Fruit fly (Drosophila melanogaster): ENCODE measurements around the gene Nepl8.
A peak's percentile ranks its signal among the peaks of the same experiment; 100 is the strongest.

Gene Nepl8

dm6 chr2L:16535071-16535581 lies 47.2 kb downstream of the Nepl8 start (continued):
- TF ChIP-seq CG4617 (GFP tag; optimal IDR thresholded peaks at IDR 0.05; ENCODE audit: borderline replicate concordance) (no peak), CG15479 (GFP tag; optimal IDR thresholded peaks at IDR 0.05) (no peak), schlank (tag; optimal IDR thresholded peaks at IDR 0.05) (peak; percentile 69), Bdp1 (GFP tag; optimal IDR thresholded peaks at IDR 0.05) (peak; percentile 37), hb (GFP tag; IDR thresholded peaks at IDR 0.05; ENCODE audit: partially characterized antibody) (no peak), insv (GFP tag; optimal IDR thresholded peaks at IDR 0.05) (no peak), ci (GFP tag; IDR thresholded peaks at IDR 0.05) (no peak), dati (GFP tag; IDR thresholded peaks at IDR 0.05) (peak; percentile 33; the same call in 1 of the 2 replicates), CG7786 (GFP tag; optimal IDR thresholded peaks at IDR 0.05) (peak; percentile 76), CG15269 (tag; optimal IDR thresholded peaks at IDR 0.05) (peak; percentile 81), CG17361 (GFP tag; IDR thresholded peaks at IDR 0.05) (peak; percentile 64), fd64A (GFP tag; optimal IDR thresholded peaks at IDR 0.05) (no peak), odd (GFP tag; optimal IDR thresholded peaks at IDR 0.05) (peak; percentile 38), cg (GFP tag; optimal IDR thresholded peaks at IDR 0.05) (no peak), lbe (GFP tag; optimal IDR thresholded peaks at IDR 0.05) (peak; percentile 8), Sox100B (GFP tag; optimal IDR thresholded peaks at IDR 0.05) (peak; percentile 76), Dip3 (GFP tag; optimal IDR thresholded peaks at IDR 0.05) (peak; percentile 84), CG17385 (GFP tag; optimal IDR thresholded peaks at IDR 0.05) (peak; percentile 72), CG32772 (GFP tag; IDR thresholded peaks at IDR 0.05) (no peak; the same call in 1 of the 2 replicates), CG4404 (GFP tag; IDR thresholded peaks at IDR 0.05) (peak; percentile 57), Hand (GFP tag; optimal IDR thresholded peaks at IDR 0.05) (peak; percentile 74), CG13624 (GFP tag; optimal IDR thresholded peaks at IDR 0.05) (peak; percentile 87), CG8924 (tag; optimal IDR thresholded peaks at IDR 0.05) (peak; percentile 78), wek (GFP tag; optimal IDR thresholded peaks at IDR 0.05) (no peak), CG11560 (tag; IDR thresholded peaks at IDR 0.05) (no peak), CG10979 (tag; optimal IDR thresholded peaks at IDR 0.05) (peak; percentile 51), scrt (GFP tag; optimal IDR thresholded peaks at IDR 0.05) (no peak), CG4360 (GFP tag; IDR thresholded peaks at IDR 0.05) (peak; percentile 1; the same call in 1 of the 2 replicates), Myb (GFP tag; optimal IDR thresholded peaks at IDR 0.05) (peak; percentile 59), CG11085 (GFP tag; IDR thresholded peaks at IDR 0.05) (no peak), E2f1 (GFP tag; IDR thresholded peaks at IDR 0.05) (peak; percentile 46), sr (GFP tag; IDR thresholded peaks at IDR 0.05) (no peak), CG14441 (GFP tag; IDR thresholded peaks at IDR 0.05) (peak; percentile 51), CG14860 (GFP tag; IDR thresholded peaks at IDR 0.05; ENCODE audit: partially characterized antibody) (no peak), CG9727 (GFP tag; optimal IDR thresholded peaks at IDR 0.05) (peak; percentile 47), yki (optimal IDR thresholded peaks at IDR 0.05) (no peak), CG32532 (GFP tag; IDR thresholded peaks at IDR 0.05) (peak; percentile 66), Adf1 (GFP tag; IDR thresholded peaks at IDR 0.05) (no peak; the same call in 1 of the 2 replicates), Gug (GFP tag; IDR thresholded peaks at IDR 0.05) (peak; percentile 63; the same call in 2 of the 4 replicates), CG12659 (GFP tag; optimal IDR thresholded peaks at IDR 0.05) (peak; percentile 74), vfl (GFP tag; optimal IDR thresholded peaks at IDR 0.05) (peak; percentile 50), CG11723 (GFP tag; optimal IDR thresholded peaks at IDR 0.05) (peak; percentile 39), CG6765 (GFP tag; optimal IDR thresholded peaks at IDR 0.05) (peak; percentile 30), Doc3 (GFP tag; IDR thresholded peaks at IDR 0.05; ENCODE audit: partially characterized antibody) (no peak), CkIIα-i1 (GFP tag; IDR thresholded peaks at IDR 0.05) (no peak), ash1 (GFP tag; optimal IDR thresholded peaks at IDR 0.05) (no peak), danr (GFP tag; IDR thresholded peaks at IDR 0.05) (no peak), zen (tag; optimal IDR thresholded peaks at IDR 0.05) (no peak), klu (GFP tag; IDR thresholded peaks at IDR 0.05) (peak; percentile 46; the same call in 1 of the 2 replicates), jumu (GFP tag; optimal IDR thresholded peaks at IDR 0.05) (peak; percentile 60), Ravus (GFP tag; IDR thresholded peaks at IDR 0.05) (no peak)

All from whole organism, embryonic.